Fruit fly (Drosophila melanogaster): Measurements from ENCODE around the gene CG9391.

CG9391 gene

DNA sequence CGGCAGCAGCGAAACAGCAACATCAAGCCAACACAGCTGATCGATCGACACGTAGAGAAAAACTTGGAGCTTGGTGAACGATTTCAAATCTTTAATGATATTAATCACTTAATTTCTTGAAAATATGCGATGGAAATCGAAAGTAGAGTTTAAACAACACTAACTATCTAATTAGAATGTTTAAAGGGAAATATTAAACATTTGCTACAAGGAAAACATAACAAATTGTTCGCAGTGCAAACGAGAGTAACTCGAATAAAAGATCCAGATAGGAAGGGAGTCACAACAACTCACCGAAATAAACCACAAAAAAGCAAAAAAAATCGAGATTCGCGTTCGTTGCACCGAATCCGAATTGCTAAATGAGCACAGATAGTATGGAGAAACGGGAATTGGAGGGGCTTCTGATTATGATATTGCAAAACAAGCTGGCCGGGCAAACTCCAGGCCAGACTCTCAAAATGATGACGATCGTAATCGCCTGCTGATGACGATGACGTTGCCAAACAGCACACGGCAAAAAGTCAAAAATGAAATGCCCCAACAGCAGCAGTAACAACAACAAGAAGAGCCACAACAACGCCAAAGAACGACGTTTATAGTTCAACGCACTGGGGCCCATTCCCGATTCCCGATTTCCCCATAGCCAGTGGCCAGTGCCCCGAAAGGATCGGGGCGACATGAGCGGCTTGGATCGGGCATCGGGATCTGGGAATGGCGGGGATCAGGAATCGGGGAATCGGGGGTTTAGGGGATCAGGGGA lies 14.2 kb downstream of the CG9391 start:
- TF ChIP-seq fd59A (GFP tag; optimal IDR thresholded peaks at IDR 0.05) = peak; percentile 98
- TF ChIP-seq CG6792 (GFP tag; optimal IDR thresholded peaks at IDR 0.05) = peak; percentile 99
- TF ChIP-seq Lpt (GFP tag; optimal IDR thresholded peaks at IDR 0.05) = peak; percentile 89
- peak; percentile 98 for TF ChIP-seq dsx (GFP tag; optimal IDR thresholded peaks at IDR 0.05; ENCODE audit: poor library complexity, severe bottlenecking)
- peak; percentile 99 for TF ChIP-seq CG10669 (GFP tag; optimal IDR thresholded peaks at IDR 0.05)
- TF ChIP-seq CG11902 (GFP tag; optimal IDR thresholded peaks at IDR 0.05) = peak; percentile 99
- TF ChIP-seq cyc (GFP tag; optimal IDR thresholded peaks at IDR 0.05) = peak; percentile 99
- peak; percentile 97 for TF ChIP-seq fd85E (GFP tag; optimal IDR thresholded peaks at IDR 0.05)
- peak; percentile 98 for TF ChIP-seq CG9139 (GFP tag; optimal IDR thresholded peaks at IDR 0.05)
- peak; percentile 63 for TF ChIP-seq CG11294 (GFP tag; IDR thresholded peaks at IDR 0.05)
- TF ChIP-seq acj6 (GFP tag; optimal IDR thresholded peaks at IDR 0.05) = peak; percentile 99
- TF ChIP-seq CG32006 (GFP tag; optimal IDR thresholded peaks at IDR 0.05) = peak; percentile 81
- TF ChIP-seq pdm3 (GFP tag; optimal IDR thresholded peaks at IDR 0.05) = peak; percentile 99
- TF ChIP-seq topi (GFP tag; optimal IDR thresholded peaks at IDR 0.05) = peak; percentile 100
- peak; percentile 82 for TF ChIP-seq CG15336 (GFP tag; IDR thresholded peaks at IDR 0.05)
- TF ChIP-seq fkh (GFP tag; optimal IDR thresholded peaks at IDR 0.05) = no peak
- peak; percentile 99 for TF ChIP-seq CG31627 (GFP tag; optimal IDR thresholded peaks at IDR 0.05)
- TF ChIP-seq Ets21C (GFP tag; optimal IDR thresholded peaks at IDR 0.05) = peak; percentile 98
- peak; percentile 99 for TF ChIP-seq Ets96B (tag; optimal IDR thresholded peaks at IDR 0.05)
- TF ChIP-seq CG10631 (GFP tag; optimal IDR thresholded peaks at IDR 0.05) = peak; percentile 99
- TF ChIP-seq Blimp-1 (GFP tag; optimal IDR thresholded peaks at IDR 0.05) = peak; percentile 97
- peak; percentile 99 for TF ChIP-seq Eip93F (GFP tag; optimal IDR thresholded peaks at IDR 0.05)
- peak; percentile 83 for TF ChIP-seq Hr4 (GFP tag; optimal IDR thresholded peaks at IDR 0.05)
- TF ChIP-seq svp (GFP tag) = peak; percentile 100
- peak; percentile 99 for TF ChIP-seq spab (GFP tag; optimal IDR thresholded peaks at IDR 0.05)
- TF ChIP-seq Eip75B (GFP tag; optimal IDR thresholded peaks at IDR 0.05) = peak; percentile 99
- TF ChIP-seq CG6163 (GFP tag; IDR thresholded peaks at IDR 0.05) = peak; percentile 98
- TF ChIP-seq CG16779 (tag; optimal IDR thresholded peaks at IDR 0.05) = peak; percentile 90
- peak; percentile 99 for TF ChIP-seq Hr39 (GFP tag; optimal IDR thresholded peaks at IDR 0.05)
- TF ChIP-seq CG11762 (GFP tag; optimal IDR thresholded peaks at IDR 0.05; ENCODE audit: insufficient read depth) = peak; percentile 97
- TF ChIP-seq vri (GFP tag; optimal IDR thresholded peaks at IDR 0.05) = peak; percentile 99
- peak; percentile 93 to 99 for TF ChIP-seq ss (GFP tag; optimal IDR thresholded peaks at IDR 0.05)
- TF ChIP-seq CG6808 (GFP tag; optimal IDR thresholded peaks at IDR 0.05) = peak; percentile 98
- TF ChIP-seq OdsH (GFP tag; optimal IDR thresholded peaks at IDR 0.05) = peak; percentile 98
- peak; percentile 100 for TF ChIP-seq Eip78C (GFP tag)
- TF ChIP-seq achi (GFP tag; optimal IDR thresholded peaks at IDR 0.05) = peak; percentile 98
- TF ChIP-seq Sox102F (GFP tag; optimal IDR thresholded peaks at IDR 0.05) = peak; percentile 99
- TF ChIP-seq Sox15 (GFP tag; optimal IDR thresholded peaks at IDR 0.05) = peak; percentile 98
- TF ChIP-seq CG6276 (GFP tag; optimal IDR thresholded peaks at IDR 0.05) = peak; percentile 71
- TF ChIP-seq CG4318 (GFP tag; optimal IDR thresholded peaks at IDR 0.05) = peak; percentile 65
- peak; percentile 99 for TF ChIP-seq CG34406 (GFP tag; optimal IDR thresholded peaks at IDR 0.05)
- TF ChIP-seq CG8632 (GFP tag; optimal IDR thresholded peaks at IDR 0.05) = peak; percentile 99
- peak; percentile 99 for TF ChIP-seq CG3032 (tag; optimal IDR thresholded peaks at IDR 0.05)
- TF ChIP-seq salr (GFP tag; optimal IDR thresholded peaks at IDR 0.05) = peak; percentile 89 to 97
- TF ChIP-seq net (GFP tag; optimal IDR thresholded peaks at IDR 0.05) = peak; percentile 97
- peak; percentile 88 for TF ChIP-seq CG8119 (GFP tag; IDR thresholded peaks at IDR 0.05)
- peak; percentile 100 for TF ChIP-seq esn (GFP tag; optimal IDR thresholded peaks at IDR 0.05)
- peak; percentile 99 for TF ChIP-seq lz (GFP tag; optimal IDR thresholded peaks at IDR 0.05)
- peak; percentile 99 for TF ChIP-seq CG3919 (GFP tag; optimal IDR thresholded peaks at IDR 0.05)
- TF ChIP-seq CG1621 (tag; optimal IDR thresholded peaks at IDR 0.05) = peak; percentile 96

All from whole organism, prepupa.